Worm (Caenorhabditis elegans) whole organism, early embryonic: Measurements from ENCODE around the gene T06E6.10.

Source experiments
- B0310.2 ChIP-seq: sonication (generic microtip); optimal IDR thresholded peaks from 2 replicates; lab custom pipeline; 2016; ENCODE audit warnings: mild to moderate bottlenecking, missing genetic modification characterization, missing compliant biosample characterization
- F13C5.2 ChIP-seq: sonication (generic microtip); optimal IDR thresholded peaks from 2 replicates; lab custom pipeline; 2017; ENCODE audit warnings: mild to moderate bottlenecking, missing genetic modification characterization, inconsistent platforms, missing compliant biosample characterization
- aly-1 ChIP-seq: sonication (generic microtip); optimal IDR thresholded peaks from 2 replicates; lab custom pipeline; 2016; ENCODE audit warnings: missing genetic modification characterization, missing compliant biosample characterization
- ama-1 ChIP-seq: fragments of 150-350 bp; optimal IDR thresholded peaks from 2 replicates; lab custom pipeline; 2014
- ceh-13 ChIP-seq: fragments of 200-800 bp; sonication (Bioruptor generic); optimal IDR thresholded peaks from 2 replicates; lab custom pipeline; 2018; ENCODE audit warnings: mild to moderate bottlenecking, missing genetic modification characterization, missing compliant biosample characterization
- ceh-36 ChIP-seq: sonication (generic microtip); optimal IDR thresholded peaks from 2 replicates; lab custom pipeline; 2016; ENCODE audit warnings: missing genetic modification characterization, inconsistent platforms, missing compliant biosample characterization
- ets-7 ChIP-seq: sonication (generic microtip); optimal IDR thresholded peaks from 2 replicates; lab custom pipeline; 2016; ENCODE audit warnings: missing genotype, missing genetic modification characterization, missing compliant biosample characterization
- flt-1 ChIP-seq: fragments of 200-800 bp; sonication (Bioruptor generic); IDR thresholded peaks from 2 replicates; pipeline ENCODE4 v1.3.6; 2022; ENCODE audit warnings: missing genetic modification characterization, missing compliant biosample characterization
- hmbx-1 ChIP-seq: sonication (generic microtip); optimal IDR thresholded peaks from 2 replicates; lab custom pipeline; 2016; ENCODE audit warnings: mild to moderate bottlenecking, missing genetic modification characterization, missing compliant biosample characterization
- hmg-4 ChIP-seq: fragments of 200-800 bp; sonication (Bioruptor generic); optimal IDR thresholded peaks from 2 replicates; lab custom pipeline; 2018; ENCODE audit warnings: mild to moderate bottlenecking, missing genetic modification characterization, missing compliant biosample characterization
- hnd-1 ChIP-seq: sonication (generic microtip); optimal IDR thresholded peaks from 2 replicates; lab custom pipeline; 2016; ENCODE audit warnings: missing genetic modification characterization, missing compliant biosample characterization
- pes-1 ChIP-seq: fragments of 200-800 bp; sonication (Bioruptor generic); IDR thresholded peaks from 2 replicates; pipeline ENCODE4 v1.3.6; 2022; ENCODE audit warnings: missing genetic modification reagents, missing genetic modification characterization, missing compliant biosample characterization
- scrt-1 ChIP-seq: fragments of 200-800 bp; sonication (Bioruptor generic); IDR thresholded peaks from 2 replicates; pipeline ENCODE4 v1.3.6; 2022; ENCODE audit warnings: missing genetic modification characterization, missing compliant biosample characterization
- sea-1 ChIP-seq: fragments of 200-800 bp; sonication (Bioruptor generic); conservative IDR thresholded peaks from 2 replicates; pipeline ENCODE4 v1.3.6; 2022; ENCODE audit warnings: missing genetic modification characterization, missing compliant biosample characterization
- tbx-11 ChIP-seq: fragments of 200-800 bp; sonication (Bioruptor generic); IDR thresholded peaks from 2 replicates; pipeline ENCODE4 v1.3.6; 2022; ENCODE audit warnings: missing genetic modification characterization, missing compliant biosample characterization
- tbx-37 ChIP-seq: fragments of 200-800 bp; sonication (Bioruptor generic); conservative IDR thresholded peaks from 2 replicates; pipeline ENCODE4 v1.3.6; 2022; ENCODE audit warnings: missing genetic modification reagents, missing genetic modification characterization, missing compliant biosample characterization
- tra-4 ChIP-seq: sonication (generic microtip); optimal IDR thresholded peaks from 2 replicates; lab custom pipeline; 2017; ENCODE audit warnings: missing genetic modification characterization, missing compliant biosample characterization

T06E6.10 gene

ce11 chrV:15448865-15449264 is 30.9 kb downstream of the T06E6.10 start, which contains the start of gene T26H5.14:
T26H5.14 (plus strand) TSS chrV:15449165.
- TF ChIP-seq hnd-1 (tag; lab: Kevin White, UChicago) (no peak), ceh-13 (GFP tag; lab: Kevin White, UChicago) (no peak), F13C5.2 (tag; lab: Kevin White, UChicago) (no peak), hmbx-1 (tag; lab: Kevin White, UChicago) (no peak), B0310.2 (no peak)

- TF ChIP-seq hnd-1 (tag; lab: Kevin White, UChicago) = no peak
- no peak for TF ChIP-seq tbx-11 (GFP tag; lab: Robert Waterston, UW)
- TF ChIP-seq aly-1 (tag; lab: Kevin White, UChicago) = no peak
- TF ChIP-seq ama-1 (lab: Kevin White, UChicago) = no peak
- no peak for TF ChIP-seq pes-1 (GFP tag; lab: Robert Waterston, UW)
- no peak for TF ChIP-seq B0310.2
- TF ChIP-seq scrt-1 (GFP tag; lab: Robert Waterston, UW) = no peak
- no peak for TF ChIP-seq tra-4 (tag; lab: Kevin White, UChicago)
- TF ChIP-seq ceh-36 (tag; lab: Kevin White, UChicago) = no peak
- TF ChIP-seq hmg-4 (GFP tag; lab: Kevin White, UChicago) = no peak
- TF ChIP-seq tbx-37 (GFP tag; lab: Robert Waterston, UW) = no peak
- no peak for TF ChIP-seq ets-7 (tag; lab: Kevin White, UChicago)
- TF ChIP-seq sea-1 (GFP tag; lab: Robert Waterston, UW) = no peak
- TF ChIP-seq flt-1 = no peak
- TF ChIP-seq F13C5.2 (tag; lab: Kevin White, UChicago) = no peak
- no peak for TF ChIP-seq hmbx-1 (tag; lab: Kevin White, UChicago)
Observed at ce11 chrV:15451421-15451820, 33.5 kb downstream of the T06E6.10 start, which contains the start of gene srw-33. srw-33 (minus strand) TSS chrV:15451521.

- no peak for TF ChIP-seq tbx-11 (GFP tag; lab: Robert Waterston, UW)
- no peak for TF ChIP-seq tra-4 (tag; lab: Kevin White, UChicago)
- TF ChIP-seq tbx-37 (GFP tag; lab: Robert Waterston, UW) = no peak
- TF ChIP-seq scrt-1 (GFP tag; lab: Robert Waterston, UW) = no peak
- TF ChIP-seq pes-1 (GFP tag; lab: Robert Waterston, UW) = no peak
- no peak for TF ChIP-seq flt-1
- TF ChIP-seq hnd-1 (tag; lab: Kevin White, UChicago) = no peak
- TF ChIP-seq ets-7 (tag; lab: Kevin White, UChicago) = no peak
- no peak for TF ChIP-seq B0310.2
Observed at ce11 chrV:15454322-15454721, 36.4 kb downstream of the T06E6.10 start.

ce11 chrV:15459088-15459487 is 41.2 kb downstream of the T06E6.10 start, which contains the start of gene str-71:
str-71 (minus strand) TSS chrV:15459188.
- TF ChIP-seq tbx-11 (GFP tag; lab: Robert Waterston, UW) (no peak), aly-1 (tag; lab: Kevin White, UChicago) (no peak), tbx-37 (GFP tag; lab: Robert Waterston, UW) (no peak), sea-1 (GFP tag; lab: Robert Waterston, UW) (no peak), ceh-36 (tag; lab: Kevin White, UChicago) (no peak), B0310.2 (no peak), tra-4 (tag; lab: Kevin White, UChicago) (no peak), hnd-1 (tag; lab: Kevin White, UChicago) (no peak), ama-1 (lab: Kevin White, UChicago) (no peak), scrt-1 (GFP tag; lab: Robert Waterston, UW) (no peak), ets-7 (tag; lab: Kevin White, UChicago) (no peak), ceh-13 (GFP tag; lab: Kevin White, UChicago) (no peak), hmbx-1 (tag; lab: Kevin White, UChicago) (no peak)

- TF ChIP-seq flt-1 (no peak), ceh-36 (tag; lab: Kevin White, UChicago) (no peak), tra-4 (tag; lab: Kevin White, UChicago) (no peak), pes-1 (GFP tag; lab: Robert Waterston, UW) (no peak), F13C5.2 (tag; lab: Kevin White, UChicago) (no peak), hnd-1 (tag; lab: Kevin White, UChicago) (no peak)
Observed at ce11 chrV:15464402-15464801, 46.5 kb downstream of the T06E6.10 start, which contains the start of gene rocf-1. rocf-1 (minus strand) TSS chrV:15464502.

ce11 chrV:15465032-15465727 is 47.3 kb downstream of the T06E6.10 start, which contains the start of gene pqn-71:
pqn-71 (plus strand) TSS chrV:15465677.
- peak; percentile 74 for TF ChIP-seq ceh-36 (tag; lab: Kevin White, UChicago)
- TF ChIP-seq flt-1 = peak; percentile 67
- TF ChIP-seq tbx-37 (GFP tag; lab: Robert Waterston, UW) = peak; percentile 72
- peak; percentile 81 for TF ChIP-seq aly-1 (tag; lab: Kevin White, UChicago)
- peak; percentile 67 for TF ChIP-seq ets-7 (tag; lab: Kevin White, UChicago)
- TF ChIP-seq B0310.2 = peak; percentile 57
- peak; percentile 83 for TF ChIP-seq scrt-1 (GFP tag; lab: Robert Waterston, UW)
- peak; percentile 86 for TF ChIP-seq pes-1 (GFP tag; lab: Robert Waterston, UW)
- TF ChIP-seq hmbx-1 (tag; lab: Kevin White, UChicago) = peak; percentile 65
- peak; percentile 94 for TF ChIP-seq hmg-4 (GFP tag; lab: Kevin White, UChicago)
- TF ChIP-seq tbx-11 (GFP tag; lab: Robert Waterston, UW) = peak; percentile 78
- TF ChIP-seq sea-1 (GFP tag; lab: Robert Waterston, UW) = peak; percentile 86
- TF ChIP-seq tra-4 (tag; lab: Kevin White, UChicago) = peak; percentile 77
- peak; percentile 55 for TF ChIP-seq ceh-13 (GFP tag; lab: Kevin White, UChicago)
- peak; percentile 69 for TF ChIP-seq hnd-1 (tag; lab: Kevin White, UChicago)
- no peak for TF ChIP-seq ama-1 (lab: Kevin White, UChicago)
- peak; percentile 93 for TF ChIP-seq F13C5.2 (tag; lab: Kevin White, UChicago)
